Worm (Caenorhabditis elegans) whole organism, L3 larva: Measurements from ENCODE around the gene eif-2D.

Source experiments
- ceh-82 ChIP-seq: fragments of 150-350 bp; optimal IDR thresholded peaks from 2 replicates; lab custom pipeline; 2014; ENCODE audit warnings: missing biosample characterization, missing genetic modification characterization
- ceh-9 ChIP-seq: sonication (generic microtip); optimal IDR thresholded peaks from 2 replicates; lab custom pipeline; 2018; ENCODE audit warnings: missing biosample characterization, missing genetic modification characterization
- elt-1 ChIP-seq: fragments of 150-350 bp; optimal IDR thresholded peaks from 2 replicates; lab custom pipeline; 2014; ENCODE audit warnings: missing biosample characterization, missing genetic modification characterization
- fkh-10 ChIP-seq: sonication (generic microtip); optimal IDR thresholded peaks from 2 replicates; lab custom pipeline; 2017; ENCODE audit warnings: missing biosample characterization, missing genetic modification reagents, missing genetic modification characterization
- nhr-11 ChIP-seq: fragments of 150-350 bp; optimal IDR thresholded peaks from 2 replicates; lab custom pipeline; 2014; ENCODE audit warnings: missing biosample characterization, missing genetic modification characterization
- nhr-237 ChIP-seq: fragments of 150-350 bp; optimal IDR thresholded peaks from 2 replicates; lab custom pipeline; 2014; ENCODE audit warnings: missing biosample characterization, missing genetic modification characterization
- nhr-28 ChIP-seq: fragments of 150-350 bp; optimal IDR thresholded peaks from 2 replicates; lab custom pipeline; 2014; ENCODE audit warnings: missing biosample characterization, missing genetic modification characterization
- pqm-1 ChIP-seq: fragments of 150-350 bp; optimal IDR thresholded peaks from 2 replicates; lab custom pipeline; 2017; ENCODE audit warnings: missing biosample characterization, missing genetic modification characterization, inconsistent platforms
- snpc-4 ChIP-seq: fragments of 150-350 bp; optimal IDR thresholded peaks from 2 replicates; lab custom pipeline; 2014; ENCODE audit warnings: missing biosample characterization, missing genetic modification characterization
- tbx-2 ChIP-seq: sonication (generic microtip); optimal IDR thresholded peaks from 2 replicates; lab custom pipeline; 2016; ENCODE audit warnings: mild to moderate bottlenecking, missing genetic modification characterization, missing compliant biosample characterization
- unc-39 ChIP-seq: sonication (generic microtip); optimal IDR thresholded peaks from 4 replicates; lab custom pipeline; 2017; ENCODE audit warnings: missing biosample characterization, missing genetic modification characterization
- unc-62 ChIP-seq: fragments of 150-350 bp; sonication (generic microtip); optimal IDR thresholded peaks from 4 replicates; lab custom pipeline; 2014; ENCODE audit warnings: missing biosample characterization, missing genetic modification reagents, missing genetic modification characterization

ce11 chrII:5717831-5718230, 26.3 kb downstream of the eif-2D start, which contains the start of gene zipt-3:
- TF ChIP-seq unc-39 (tag; lab: Kevin White, UChicago), result no peak
- no peak for TF ChIP-seq nhr-237 (tag; lab: Kevin White, UChicago)
- TF ChIP-seq fkh-10, result no peak
- TF ChIP-seq nhr-11 (tag; lab: Kevin White, UChicago), result no peak
- no peak for TF ChIP-seq unc-62
- no peak for TF ChIP-seq nhr-28
- no peak for TF ChIP-seq pqm-1
- no peak for TF ChIP-seq ceh-9
- no peak for TF ChIP-seq tbx-2 (tag; lab: Kevin White, UChicago)
- TF ChIP-seq snpc-4 (tag; lab: Kevin White, UChicago), result no peak
- TF ChIP-seq ceh-82 (tag; lab: Kevin White, UChicago), result no peak
- no peak for TF ChIP-seq elt-1
